Worm (Caenorhabditis elegans) whole organism, early embryonic: ENCODE data around the gene R10E4.9.

Experiments used
- B0310.2 ChIP-seq: sonication (generic microtip); optimal IDR thresholded peaks from 2 replicates; lab custom pipeline; 2016; ENCODE audit warnings: mild to moderate bottlenecking, missing genetic modification characterization, missing compliant biosample characterization
- aly-1 ChIP-seq: sonication (generic microtip); optimal IDR thresholded peaks from 2 replicates; lab custom pipeline; 2016; ENCODE audit warnings: missing genetic modification characterization, missing compliant biosample characterization
- ama-1 ChIP-seq: fragments of 150-350 bp; optimal IDR thresholded peaks from 2 replicates; lab custom pipeline; 2014
- ceh-36 ChIP-seq: sonication (generic microtip); optimal IDR thresholded peaks from 2 replicates; lab custom pipeline; 2016; ENCODE audit warnings: missing genetic modification characterization, inconsistent platforms, missing compliant biosample characterization
- hmbx-1 ChIP-seq: sonication (generic microtip); optimal IDR thresholded peaks from 2 replicates; lab custom pipeline; 2016; ENCODE audit warnings: mild to moderate bottlenecking, missing genetic modification characterization, missing compliant biosample characterization
- scrt-1 ChIP-seq: fragments of 200-800 bp; sonication (Bioruptor generic); IDR thresholded peaks from 2 replicates; pipeline ENCODE4 v1.3.6; 2022; ENCODE audit warnings: missing genetic modification characterization, missing compliant biosample characterization
- tbx-37 ChIP-seq: fragments of 200-800 bp; sonication (Bioruptor generic); conservative IDR thresholded peaks from 2 replicates; pipeline ENCODE4 v1.3.6; 2022; ENCODE audit warnings: missing genetic modification reagents, missing genetic modification characterization, missing compliant biosample characterization

- TF ChIP-seq tbx-37 (GFP tag; lab: Robert Waterston, UW) (no peak), ceh-36 (tag; lab: Kevin White, UChicago) (no peak), hmbx-1 (tag; lab: Kevin White, UChicago) (no peak), scrt-1 (GFP tag; lab: Robert Waterston, UW) (no peak), B0310.2 (tag; lab: Kevin White, UChicago) (no peak), aly-1 (tag; lab: Kevin White, UChicago) (no peak), ama-1 (lab: Kevin White, UChicago) (no peak)
Observed at ce11 chrIII:4274524-4274923, 27.7 kb downstream of the R10E4.9 start.
